Worm (Caenorhabditis elegans): Measurements from ENCODE around the gene ZK1248.20.

The ZK1248.20 gene

DNA sequence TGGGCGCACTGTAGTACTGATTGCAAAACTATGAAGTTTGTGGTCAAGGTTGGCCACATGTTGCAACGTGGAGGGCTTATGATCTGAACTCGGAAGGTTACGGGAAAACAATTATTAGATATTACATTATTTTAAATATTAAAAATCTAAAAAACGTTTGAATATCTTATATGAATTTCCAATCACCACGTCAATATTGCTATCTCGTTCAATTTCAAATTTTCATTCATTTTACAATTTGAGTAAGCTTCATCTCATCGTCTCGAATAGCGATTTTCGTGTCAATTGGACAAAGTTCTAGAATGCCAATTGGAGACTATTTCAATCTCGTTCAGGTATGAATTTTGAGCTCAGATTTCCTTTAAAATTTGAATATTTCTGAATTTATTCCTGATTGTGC is at the start of gene ZK1248.20:
TSS of gene ZK1248.20 (plus strand) at position 301 of the 400 bp plus-strand sequence.
- TF ChIP-seq dve-1 (tag; optimal IDR thresholded peaks at IDR 0.05), result no peak
- TF ChIP-seq pqm-1 (tag; optimal IDR thresholded peaks at IDR 0.05), result no peak
- TF ChIP-seq K02D7.2 (tag; optimal IDR thresholded peaks at IDR 0.05), result no peak
- no peak for TF ChIP-seq ets-4 (tag; optimal IDR thresholded peaks at IDR 0.05)
- TF ChIP-seq unc-86 (tag; optimal IDR thresholded peaks at IDR 0.05), result no peak
- no peak for TF ChIP-seq nhr-11 (tag; optimal IDR thresholded peaks at IDR 0.05)
- no peak for TF ChIP-seq hlh-8 (tag; optimal IDR thresholded peaks at IDR 0.05)
- no peak for TF ChIP-seq F13H6.1 (tag; optimal IDR thresholded peaks at IDR 0.05)
- TF ChIP-seq rnt-1 (tag; optimal IDR thresholded peaks at IDR 0.05), result no peak

DNA sequence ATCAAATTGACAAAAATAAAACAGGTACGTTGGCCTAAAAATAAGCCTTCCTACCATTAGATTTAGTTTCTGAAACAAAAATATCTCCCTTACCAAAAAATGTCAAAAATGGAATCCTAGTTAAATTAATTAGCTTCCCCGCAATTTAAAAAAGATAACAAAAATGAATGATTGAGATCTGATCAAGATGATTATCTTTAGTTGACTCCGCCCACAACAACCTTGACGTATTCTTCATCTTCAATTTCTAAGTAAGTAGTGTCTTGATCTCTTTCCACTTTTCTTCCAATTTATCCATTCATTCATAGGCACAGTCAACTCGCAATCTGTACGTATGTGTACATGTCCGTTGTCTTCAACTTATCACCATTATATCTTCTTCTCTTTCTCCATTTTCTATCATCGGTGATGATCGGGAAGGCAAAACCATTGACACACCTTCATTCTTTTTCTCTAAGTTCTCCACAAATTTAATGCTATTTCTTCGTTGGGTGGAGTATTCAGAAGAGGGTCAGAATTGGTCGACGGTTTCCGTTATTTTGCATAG is 48.1 kb upstream of the ZK1248.20 start:
- no peak for TF ChIP-seq nhr-11 (tag; optimal IDR thresholded peaks at IDR 0.05)

DNA sequence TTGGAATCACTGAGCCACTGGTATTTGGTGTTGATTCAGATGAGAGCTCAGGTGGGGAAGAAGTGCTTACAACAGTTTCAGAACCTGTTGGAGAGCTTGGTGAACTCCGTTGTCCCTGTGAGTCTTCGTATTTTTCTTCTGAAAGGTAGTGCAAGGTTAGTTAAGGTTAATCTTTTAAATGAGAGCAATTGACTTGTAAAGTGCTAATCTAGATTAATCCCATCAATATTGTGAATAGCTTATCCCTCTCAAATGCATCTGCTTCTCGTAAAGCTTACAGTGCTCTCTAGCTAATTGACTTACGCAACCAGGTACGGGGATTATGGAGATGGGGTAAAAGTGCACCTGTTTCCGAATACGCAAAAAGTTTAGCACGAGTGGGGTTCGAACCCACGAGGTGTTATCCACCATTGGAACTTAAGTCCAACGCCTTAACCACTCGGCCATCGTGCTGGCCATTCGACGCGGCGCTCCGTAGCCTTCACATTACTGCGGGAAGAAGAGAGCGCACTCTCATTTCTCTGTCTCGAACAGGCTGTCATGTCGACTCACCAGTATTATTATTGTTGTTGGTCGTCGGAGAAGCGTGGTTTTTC is 43.8 kb upstream of the ZK1248.20 start:
- peak; percentile 31 for TF ChIP-seq ceh-34 (tag; optimal IDR thresholded peaks at IDR 0.05)
- TF ChIP-seq unc-42 (tag; optimal IDR thresholded peaks at IDR 0.05), result peak; percentile 30
- no peak for TF ChIP-seq lim-6 (tag; optimal IDR thresholded peaks at IDR 0.05)
- TF ChIP-seq ceh-24 (tag; optimal IDR thresholded peaks at IDR 0.05), result peak; percentile 8
- TF ChIP-seq odd-2 (tag; optimal IDR thresholded peaks at IDR 0.05), result no peak
- TF ChIP-seq rnt-1 (tag; optimal IDR thresholded peaks at IDR 0.05), result no peak
- TF ChIP-seq ttx-3 (tag; optimal IDR thresholded peaks at IDR 0.05), result peak; percentile 36
- TF ChIP-seq syd-9 (tag; optimal IDR thresholded peaks at IDR 0.05), result peak; percentile 35
- TF ChIP-seq ceh-22 (tag; optimal IDR thresholded peaks at IDR 0.05), result no peak
- TF ChIP-seq hlh-6 (tag; optimal IDR thresholded peaks at IDR 0.05), result peak; percentile 48
- TF ChIP-seq dve-1 (tag; optimal IDR thresholded peaks at IDR 0.05), result peak; percentile 66
- no peak for TF ChIP-seq ceh-30 (tag; optimal IDR thresholded peaks at IDR 0.05)
- peak; percentile 26 for TF ChIP-seq ceh-14 (tag; optimal IDR thresholded peaks at IDR 0.05)
- peak; percentile 70 for TF ChIP-seq che-1 (tag; optimal IDR thresholded peaks at IDR 0.05)
- peak; percentile 59 for TF ChIP-seq ref-2 (tag; optimal IDR thresholded peaks at IDR 0.05)
- peak; percentile 21; the same call in 1 of the 2 replicates for TF ChIP-seq unc-3 (GFP tag; conservative IDR thresholded peaks at IDR 0.05)
- TF ChIP-seq unc-3 (tag; optimal IDR thresholded peaks at IDR 0.05), result no peak
- TF ChIP-seq ceh-6 (GFP tag; optimal IDR thresholded peaks at IDR 0.05), result peak; percentile 68
- no peak for TF ChIP-seq ama-1 (optimal IDR thresholded peaks at IDR 0.05)
- TF ChIP-seq nhr-11 (tag; optimal IDR thresholded peaks at IDR 0.05), result no peak
- TF ChIP-seq C38D4.7 (GFP tag; optimal IDR thresholded peaks at IDR 0.05), result peak; percentile 60
- TF ChIP-seq ztf-16 (tag; optimal IDR thresholded peaks at IDR 0.05), result peak; percentile 28
- TF ChIP-seq sdc-2 (tag; optimal IDR thresholded peaks at IDR 0.05), result peak; percentile 48
- no peak for TF ChIP-seq hlh-15 (tag; optimal IDR thresholded peaks at IDR 0.05)
- TF ChIP-seq eyg-1 (tag; optimal IDR thresholded peaks at IDR 0.05), result peak; percentile 43
- TF ChIP-seq pros-1 (tag; optimal IDR thresholded peaks at IDR 0.05), result no peak
- peak; percentile 44 for TF ChIP-seq nhr-232 (tag; optimal IDR thresholded peaks at IDR 0.05)
- no peak for TF ChIP-seq hlh-8 (tag; optimal IDR thresholded peaks at IDR 0.05)
- no peak; the same call in 1 of the 2 replicates for TF ChIP-seq sox-2 (GFP tag; IDR thresholded peaks at IDR 0.05)
- TF ChIP-seq fkh-10 (GFP tag; optimal IDR thresholded peaks at IDR 0.05), result no peak
- no peak for TF ChIP-seq dmd-4 (tag; optimal IDR thresholded peaks at IDR 0.05; ENCODE audit: borderline replicate concordance)
- no peak for TF ChIP-seq tbx-7 (tag; optimal IDR thresholded peaks at IDR 0.05)
- peak; percentile 51 for TF ChIP-seq T23F11.4 (GFP tag; optimal IDR thresholded peaks at IDR 0.05)
- TF ChIP-seq ceh-19 (GFP tag; optimal IDR thresholded peaks at IDR 0.05), result no peak
- no peak for TF ChIP-seq gmeb-2 (tag; optimal IDR thresholded peaks at IDR 0.05)
- peak; percentile 59 for TF ChIP-seq fkh-6 (tag; optimal IDR thresholded peaks at IDR 0.05)
- no peak for TF ChIP-seq F13H6.1 (tag; optimal IDR thresholded peaks at IDR 0.05)
- TF ChIP-seq mec-3 (tag; optimal IDR thresholded peaks at IDR 0.05; ENCODE audit: borderline replicate concordance), result no peak
- no peak for TF ChIP-seq npax-4 (tag; optimal IDR thresholded peaks at IDR 0.05)
- peak; percentile 46 for TF ChIP-seq ceh-2 (tag; optimal IDR thresholded peaks at IDR 0.05)
- TF ChIP-seq lin-11 (tag; optimal IDR thresholded peaks at IDR 0.05), result peak; percentile 12
- TF ChIP-seq ceh-9 (tag; optimal IDR thresholded peaks at IDR 0.05), result no peak
- TF ChIP-seq Y22D7AL.16 (tag; optimal IDR thresholded peaks at IDR 0.05), result peak; percentile 18
- TF ChIP-seq fax-1 (tag; optimal IDR thresholded peaks at IDR 0.05), result peak; percentile 38
